Fruit fly (Drosophila melanogaster) whole organism, embryonic: ENCODE data around the gene VhaAC45RP.

ENCODE experiments used
- Awh ChIP-seq: fragments of 200-800 bp; sonication (Bioruptor generic); IDR thresholded peaks from 2 replicates; pipeline ENCODE4, ENCODE4 v1.3.6; 2022; ENCODE audit warnings: missing biosample characterization, missing genetic modification characterization
- Blimp-1 ChIP-seq: fragments of 200-800 bp; sonication (Bioruptor generic); optimal IDR thresholded peaks from 3 replicates; lab custom pipeline; 2018; ENCODE audit warnings: missing biosample characterization, missing genetic modification characterization, mild to moderate bottlenecking, moderate library complexity, missing genetic modification reagents
- C15 ChIP-seq: fragments of 200-800 bp; sonication (Bioruptor generic); IDR thresholded peaks from 3 replicates; pipeline ENCODE4 v1.3.6; 2022; ENCODE audit warnings: missing biosample characterization, missing genetic modification characterization
- CG10209 ChIP-seq: fragments of 200-800 bp; sonication (Bioruptor generic); optimal IDR thresholded peaks from 3 replicates; lab custom pipeline; 2017; ENCODE audit warnings: missing biosample characterization, mild to moderate bottlenecking, missing genetic modification characterization, missing genetic modification reagents
- CG10321 ChIP-seq: fragments of 200-800 bp; sonication (Bioruptor generic); IDR thresholded peaks from 2 replicates; pipeline ENCODE4 v1.3.6; 2022; ENCODE audit warnings: missing biosample characterization, missing genetic modification characterization
- CG10654 ChIP-seq: fragments of 200-800 bp; sonication (Bioruptor generic); optimal IDR thresholded peaks from 2 replicates; lab custom pipeline; 2016; ENCODE audit warnings: missing biosample characterization, missing genetic modification characterization
- CG10959 ChIP-seq: fragments of 200-800 bp; sonication (Bioruptor generic); IDR thresholded peaks from 2 replicates; pipeline ENCODE4 v1.3.6; 2022; ENCODE audit warnings: missing biosample characterization, missing genetic modification characterization
- CG11456 ChIP-seq: fragments of 200-800 bp; sonication (Bioruptor generic); IDR thresholded peaks from 3 replicates; pipeline ENCODE4 v1.3.6; 2022; ENCODE audit warnings: missing biosample characterization, missing genetic modification characterization
- CG11504 ChIP-seq: fragments of 200-800 bp; sonication (Bioruptor generic); optimal IDR thresholded peaks from 3 replicates; lab custom pipeline; 2019; ENCODE audit warnings: missing biosample characterization, mild to moderate bottlenecking, missing genetic modification characterization, moderate library complexity
- CG12744 ChIP-seq: fragments of 200-800 bp; sonication (Bioruptor generic); optimal IDR thresholded peaks from 2 replicates; lab custom pipeline; 2016; ENCODE audit warnings: missing biosample characterization, missing genetic modification characterization
- CG12769 ChIP-seq: fragments of 200-800 bp; sonication (Bioruptor generic); optimal IDR thresholded peaks from 2 replicates; lab custom pipeline; 2019; ENCODE audit warnings: missing biosample characterization, mild to moderate bottlenecking, missing genetic modification characterization, moderate library complexity
- CG15269 ChIP-seq: fragments of 200-800 bp; sonication (Bioruptor generic); optimal IDR thresholded peaks from 2 replicates; lab custom pipeline; 2018; ENCODE audit warnings: missing biosample characterization, mild to moderate bottlenecking, missing genetic modification characterization, moderate library complexity
- CG15514 ChIP-seq: fragments of 200-800 bp; sonication (Bioruptor generic); optimal IDR thresholded peaks from 3 replicates; lab custom pipeline; 2017; ENCODE audit warnings: missing biosample characterization, missing genetic modification characterization, mild to moderate bottlenecking, moderate library complexity, missing genetic modification reagents
- CG1602 ChIP-seq: fragments of 200-800 bp; sonication (Bioruptor generic); optimal IDR thresholded peaks from 3 replicates; lab custom pipeline; 2016; ENCODE audit warnings: missing biosample characterization, missing genetic modification characterization
- CG18619 ChIP-seq: fragments of 200-800 bp; sonication (Bioruptor generic); optimal IDR thresholded peaks from 3 replicates; lab custom pipeline; 2017; ENCODE audit warnings: missing biosample characterization, mild to moderate bottlenecking, missing genetic modification characterization
- CG3163 ChIP-seq: fragments of 200-800 bp; sonication (Bioruptor generic); optimal IDR thresholded peaks from 3 replicates; lab custom pipeline; 2016; ENCODE audit warnings: missing biosample characterization, missing genetic modification characterization
- CG4360 ChIP-seq: fragments of 200-800 bp; sonication (Bioruptor generic); IDR thresholded peaks from 2 replicates; pipeline ENCODE4 v1.3.6; 2022; ENCODE audit warnings: missing biosample characterization, missing genetic modification characterization
- CG4820 ChIP-seq: fragments of 200-800 bp; sonication (Bioruptor generic); optimal IDR thresholded peaks from 3 replicates; lab custom pipeline; 2016; ENCODE audit warnings: missing biosample characterization, missing genetic modification characterization
- CG4854 ChIP-seq: fragments of 200-800 bp; sonication (Bioruptor generic); optimal IDR thresholded peaks from 2 replicates; lab custom pipeline; 2016; ENCODE audit warnings: missing biosample characterization, missing genetic modification characterization, inconsistent platforms
- CG6272 ChIP-seq: fragments of 200-800 bp; sonication (Bioruptor generic); IDR thresholded peaks from 2 replicates; pipeline ENCODE4 v1.3.6; 2022; ENCODE audit warnings: missing biosample characterization, missing genetic modification characterization
- CG8290 ChIP-seq, 3 experiments: fragments of 200-800 bp; sonication (Bioruptor generic); optimal IDR thresholded peaks; 2 replicates each; lab custom pipeline; 2016 to 2019; ENCODE audit warnings: missing biosample characterization in 3 of 3, missing genetic modification characterization in 3 of 3, mild to moderate bottlenecking in 2 of 3, moderate library complexity in 1 of 3
- CG9609 ChIP-seq: fragments of 200-800 bp; sonication (Bioruptor generic); optimal IDR thresholded peaks from 3 replicates; lab custom pipeline; 2016; ENCODE audit warnings: missing biosample characterization, missing genetic modification characterization
- Camta ChIP-seq: fragments of 200-800 bp; sonication (Bioruptor generic); optimal IDR thresholded peaks from 2 replicates; lab custom pipeline; 2016; ENCODE audit warnings: missing biosample characterization, missing genetic modification characterization
- Doc3 ChIP-seq: fragments of 200-800 bp; sonication (Bioruptor generic); IDR thresholded peaks from 3 replicates; pipeline ENCODE4 v1.3.6; 2022; ENCODE audit warnings: missing biosample characterization, missing genetic modification characterization; ENCODE audit not compliant: partially characterized antibody
- Dp ChIP-seq: fragments of 200-800 bp; sonication (Bioruptor generic); optimal IDR thresholded peaks from 2 replicates; lab custom pipeline; 2018; ENCODE audit warnings: missing biosample characterization, mild to moderate bottlenecking, missing genetic modification characterization, moderate library complexity
- Fer2 ChIP-seq: fragments of 200-800 bp; sonication (Bioruptor generic); optimal IDR thresholded peaks from 2 replicates; lab custom pipeline; 2018; ENCODE audit warnings: missing biosample characterization, mild to moderate bottlenecking, missing genetic modification characterization, moderate library complexity
- HmgZ ChIP-seq: fragments of 200-800 bp; sonication (Bioruptor generic); optimal IDR thresholded peaks from 2 replicates; lab custom pipeline; 2018; ENCODE audit warnings: missing biosample characterization, mild to moderate bottlenecking, missing genetic modification characterization
- NK7.1 ChIP-seq: fragments of 200-800 bp; sonication (Bioruptor generic); optimal IDR thresholded peaks from 3 replicates; lab custom pipeline; 2016; ENCODE audit warnings: missing biosample characterization, missing genetic modification characterization
- Ravus ChIP-seq: fragments of 200-800 bp; sonication (Bioruptor generic); IDR thresholded peaks from 2 replicates; pipeline ENCODE4 v1.3.6; 2022; ENCODE audit warnings: missing biosample characterization, missing genetic modification characterization
- Six4 ChIP-seq: fragments of 200-800 bp; sonication (Bioruptor generic); optimal IDR thresholded peaks from 2 replicates; lab custom pipeline; 2016; ENCODE audit warnings: missing biosample characterization, missing genetic modification characterization
- Spps ChIP-seq: fragments of 200-800 bp; sonication (Bioruptor generic); optimal IDR thresholded peaks from 2 replicates; lab custom pipeline; 2018; ENCODE audit warnings: missing biosample characterization, mild to moderate bottlenecking, missing genetic modification characterization
- YL-1 ChIP-seq: fragments of 200-800 bp; sonication (Bioruptor generic); optimal IDR thresholded peaks from 3 replicates; lab custom pipeline; 2017; ENCODE audit warnings: missing biosample characterization, mild to moderate bottlenecking, missing genetic modification characterization
- cas ChIP-seq: fragments of 200-800 bp; sonication (Bioruptor generic); IDR thresholded peaks from 2 replicates; pipeline ENCODE4 v1.3.6; 2022; ENCODE audit warnings: missing biosample characterization, missing genetic modification characterization
- cato ChIP-seq: fragments of 200-800 bp; sonication (Bioruptor generic); optimal IDR thresholded peaks from 2 replicates; lab custom pipeline; 2016; ENCODE audit warnings: missing biosample characterization, missing genetic modification characterization, borderline replicate concordance
- caup ChIP-seq: fragments of 200-800 bp; sonication (Bioruptor generic); optimal IDR thresholded peaks from 3 replicates; lab custom pipeline; 2017; ENCODE audit warnings: missing biosample characterization, mild to moderate bottlenecking, missing genetic modification characterization, moderate library complexity; ENCODE audit not compliant: severe bottlenecking
- chif ChIP-seq, 2 experiments: fragments of 200-800 bp; sonication (Bioruptor generic); optimal IDR thresholded peaks; 3 replicates each; lab custom pipeline; 2016; ENCODE audit warnings: missing biosample characterization in 2 of 2, missing genetic modification characterization in 2 of 2
- chinmo ChIP-seq: fragments of 200-800 bp; sonication (Bioruptor generic); IDR thresholded peaks from 4 replicates; pipeline ENCODE4 v1.3.6; 2022; ENCODE audit warnings: missing biosample characterization, missing genetic modification characterization; ENCODE audit not compliant: partially characterized antibody
- crc ChIP-seq: fragments of 200-800 bp; sonication (Bioruptor generic); optimal IDR thresholded peaks from 2 replicates; lab custom pipeline; 2016; ENCODE audit warnings: missing biosample characterization, missing genetic modification characterization
- hb ChIP-seq: fragments of 200-800 bp; sonication (Bioruptor generic); IDR thresholded peaks from 3 replicates; pipeline ENCODE4 v1.3.6; 2022; ENCODE audit warnings: missing biosample characterization, missing genetic modification characterization; ENCODE audit not compliant: partially characterized antibody
- klu ChIP-seq: fragments of 200-800 bp; sonication (Bioruptor generic); IDR thresholded peaks from 2 replicates; pipeline ENCODE4 v1.3.6; 2022; ENCODE audit warnings: missing biosample characterization, missing genetic modification characterization
- mam ChIP-seq: fragments of 200-800 bp; sonication (Bioruptor generic); optimal IDR thresholded peaks from 3 replicates; lab custom pipeline; 2016; ENCODE audit warnings: missing biosample characterization, missing genetic modification characterization
- mld ChIP-seq: fragments of 200-800 bp; sonication (Bioruptor generic); IDR thresholded peaks from 3 replicates; pipeline ENCODE4 v1.3.6; 2022; ENCODE audit warnings: missing biosample characterization, missing genetic modification characterization; ENCODE audit not compliant: partially characterized antibody
- oc ChIP-seq: fragments of 200-800 bp; sonication (Bioruptor generic); optimal IDR thresholded peaks from 2 replicates; lab custom pipeline; 2018; ENCODE audit warnings: missing biosample characterization, mild to moderate bottlenecking, missing genetic modification characterization, moderate library complexity
- odd ChIP-seq: fragments of 200-800 bp; sonication (Bioruptor generic); optimal IDR thresholded peaks from 2 replicates; lab custom pipeline; 2017; ENCODE audit warnings: missing biosample characterization, mild to moderate bottlenecking, missing genetic modification characterization
- org-1 ChIP-seq: fragments of 200-800 bp; sonication (Bioruptor generic); optimal IDR thresholded peaks from 2 replicates; lab custom pipeline; 2017; ENCODE audit warnings: missing biosample characterization, missing genetic modification characterization
- stc ChIP-seq: fragments of 200-800 bp; sonication (Bioruptor generic); IDR thresholded peaks from 2 replicates; pipeline ENCODE4 v1.3.6; 2022; ENCODE audit warnings: missing biosample characterization, missing genetic modification characterization
- tin ChIP-seq: fragments of 200-800 bp; sonication (Bioruptor generic); optimal IDR thresholded peaks from 3 replicates; lab custom pipeline; 2016; ENCODE audit warnings: missing biosample characterization, missing genetic modification characterization
- wdn ChIP-seq: fragments of 200-800 bp; sonication (Bioruptor generic); IDR thresholded peaks from 2 replicates; pipeline ENCODE4 v1.3.6; 2022; ENCODE audit warnings: missing biosample characterization, missing genetic modification characterization

The VhaAC45RP gene

dm6 chr3R:30134063-30135047 is 31.9 kb downstream of the VhaAC45RP start, which contains the start of gene Tpi (continued):
- no peak for TF ChIP-seq wdn (GFP tag; lab: Robert Waterston, UW)
- no peak for TF ChIP-seq Awh (GFP tag; lab: Robert Waterston, UW)
- TF ChIP-seq CG12744 (GFP tag; lab: Kevin White, UChicago), result no peak
- TF ChIP-seq HmgZ (tag; lab: Kevin White, UChicago), result no peak
- TF ChIP-seq crc, result no peak
- no peak for TF ChIP-seq CG6272 (GFP tag; lab: Robert Waterston, UW)
- no peak for TF ChIP-seq CG18619 (GFP tag; lab: Kevin White, UChicago)
- TF ChIP-seq CG10209 (GFP tag; lab: Kevin White, UChicago), result peak; percentile 29
- no peak for TF ChIP-seq chinmo (GFP tag; lab: Robert Waterston, UW)
- no peak for TF ChIP-seq Blimp-1
- peak; percentile 41 for TF ChIP-seq Dp (GFP tag; lab: Kevin White, UChicago)
- no peak for TF ChIP-seq klu
- no peak for TF ChIP-seq CG3163 (GFP tag; lab: Kevin White, UChicago)
- no peak for TF ChIP-seq Ravus
- TF ChIP-seq YL-1, result peak; percentile 50
- no peak for TF ChIP-seq CG4820 (GFP tag; lab: Kevin White, UChicago)
- TF ChIP-seq CG9609, result no peak
- TF ChIP-seq mam (GFP tag; lab: Kevin White, UChicago), result no peak
- TF ChIP-seq CG12769 (tag; lab: Kevin White, UChicago), result no peak
- TF ChIP-seq CG4360 (GFP tag; lab: Robert Waterston, UW), result no peak
- no peak for TF ChIP-seq cato (GFP tag; lab: Kevin White, UChicago)
- no peak for TF ChIP-seq odd (GFP tag; lab: Kevin White, UChicago)
- peak; percentile 2 for TF ChIP-seq org-1 (GFP tag; lab: Kevin White, UChicago)
- TF ChIP-seq CG4854 (GFP tag; lab: Kevin White, UChicago), result no peak
- peak; percentile 76 for TF ChIP-seq CG15514 (GFP tag; lab: Kevin White, UChicago)
- TF ChIP-seq cas (GFP tag; lab: Robert Waterston, UW), result no peak
- TF ChIP-seq CG11456, result no peak
- no peak for TF ChIP-seq Fer2
- no peak for TF ChIP-seq Spps (tag; lab: Kevin White, UChicago)
- no peak for TF ChIP-seq tin (GFP tag; lab: Kevin White, UChicago)
- TF ChIP-seq NK7.1 (GFP tag; lab: Kevin White, UChicago), result no peak
- no peak for TF ChIP-seq CG10654 (GFP tag; lab: Kevin White, UChicago)
- no peak for TF ChIP-seq Six4 (GFP tag; lab: Kevin White, UChicago)
- TF ChIP-seq CG1602, result no peak
- TF ChIP-seq stc (GFP tag; lab: Robert Waterston, UW), result no peak
- TF ChIP-seq CG10959 (GFP tag; lab: Robert Waterston, UW), result no peak
- no peak for TF ChIP-seq oc
- TF ChIP-seq hb, result no peak
- TF ChIP-seq mld, result no peak
- no peak for TF ChIP-seq Doc3
- TF ChIP-seq C15 (GFP tag; lab: Robert Waterston, UW), result no peak
- TF ChIP-seq CG15269 (tag; lab: Kevin White, UChicago), result peak; percentile 68
- peak; percentile 7 for TF ChIP-seq Camta
- TF ChIP-seq CG11504, result no peak
- TF ChIP-seq CG8290 (GFP tag; optimal IDR thresholded peaks at IDR 0.05; lab: Kevin White, UChicago), result no peak
- peak in 1 of 2 experiments; percentile 71 for TF ChIP-seq CG8290 (tag; optimal IDR thresholded peaks at IDR 0.05; lab: Kevin White, UChicago)
- no peak for TF ChIP-seq chif (GFP tag; optimal IDR thresholded peaks at IDR 0.05; lab: Kevin White, UChicago)
- no peak for TF ChIP-seq caup (GFP tag; lab: Kevin White, UChicago)
- no peak for TF ChIP-seq CG10321
